Fruit fly (Drosophila melanogaster) whole organism, adult: ENCODE measurements around the gene dtn.

Source experiments
- CG11617 ChIP-seq: fragments of 200-800 bp; sonication (Bioruptor generic); optimal IDR thresholded peaks from 2 replicates; lab custom pipeline; 2017; ENCODE audit warnings: mild to moderate bottlenecking, missing biosample characterization, missing genetic modification reagents, missing genetic modification characterization
- Crg-1 ChIP-seq: fragments of 200-800 bp; sonication (Bioruptor generic); optimal IDR thresholded peaks from 2 replicates; lab custom pipeline; 2016; ENCODE audit warnings: missing biosample characterization, missing genetic modification characterization

- TF ChIP-seq Crg-1 (GFP tag; lab: Kevin White, UChicago) (no peak), CG11617 (GFP tag; lab: Kevin White, UChicago) (no peak)
Measured at dm6 chrX:6279629-6280073, 54.2 kb downstream of the dtn start, which contains the start of gene Ubi-p5E.
